Fruit fly (Drosophila melanogaster) whole organism, adult: ENCODE results near the gene Kap-alpha3.
A peak's percentile ranks its signal among the peaks of the same experiment; 100 is the strongest.

Experiments used
- CG11617 ChIP-seq: fragments of 200-800 bp; sonication (Bioruptor generic); optimal IDR thresholded peaks from 2 replicates; lab custom pipeline; 2017; ENCODE audit warnings: mild to moderate bottlenecking, missing biosample characterization, missing genetic modification reagents, missing genetic modification characterization
- CG12768 ChIP-seq: fragments of 200-800 bp; sonication (Bioruptor generic); optimal IDR thresholded peaks from 2 replicates; lab custom pipeline; 2017; ENCODE audit warnings: missing biosample characterization, missing genetic modification characterization, mild to moderate bottlenecking, moderate library complexity, missing genetic modification reagents
- CG14711 ChIP-seq: fragments of 200-800 bp; sonication (Bioruptor generic); optimal IDR thresholded peaks from 2 replicates; lab custom pipeline; 2018; ENCODE audit warnings: missing biosample characterization, mild to moderate bottlenecking, missing genetic modification characterization, moderate library complexity
- CG1620 ChIP-seq: fragments of 200-800 bp; sonication (Bioruptor generic); optimal IDR thresholded peaks from 2 replicates; lab custom pipeline; 2016; ENCODE audit warnings: missing biosample characterization, missing genetic modification characterization
- CG33017 ChIP-seq: fragments of 200-800 bp; sonication (Bioruptor generic); optimal IDR thresholded peaks from 2 replicates; lab custom pipeline; 2018; ENCODE audit warnings: missing biosample characterization, mild to moderate bottlenecking, missing genetic modification characterization, moderate library complexity
- CG5204 ChIP-seq: fragments of 200-800 bp; sonication (Bioruptor generic); optimal IDR thresholded peaks from 2 replicates; lab custom pipeline; 2016; ENCODE audit warnings: missing biosample characterization, missing genetic modification characterization
- CG7045 ChIP-seq: fragments of 200-800 bp; sonication (Bioruptor generic); optimal IDR thresholded peaks from 2 replicates; lab custom pipeline; 2017; ENCODE audit warnings: missing biosample characterization, mild to moderate bottlenecking, missing genetic modification characterization
- CG7101 ChIP-seq: fragments of 200-800 bp; sonication (Bioruptor generic); optimal IDR thresholded peaks from 2 replicates; lab custom pipeline; 2018; ENCODE audit warnings: missing biosample characterization, mild to moderate bottlenecking, missing genetic modification characterization, moderate library complexity
- Clk ChIP-seq: fragments of 200-800 bp; sonication (Bioruptor generic); optimal IDR thresholded peaks from 2 replicates; lab custom pipeline; 2017; ENCODE audit warnings: missing biosample characterization, missing genetic modification characterization
- Crg-1 ChIP-seq: fragments of 200-800 bp; sonication (Bioruptor generic); optimal IDR thresholded peaks from 2 replicates; lab custom pipeline; 2016; ENCODE audit warnings: missing biosample characterization, missing genetic modification characterization
- Hr96 ChIP-seq: fragments of 200-800 bp; sonication (Bioruptor generic); optimal IDR thresholded peaks from 2 replicates; lab custom pipeline; 2016; ENCODE audit warnings: missing biosample characterization, missing genetic modification characterization
- Mnt ChIP-seq: fragments of 200-800 bp; sonication (Bioruptor generic); optimal IDR thresholded peaks from 2 replicates; lab custom pipeline; 2016; ENCODE audit warnings: missing biosample characterization, mild to moderate bottlenecking, missing genetic modification characterization
- bab1 ChIP-seq: fragments of 200-800 bp; sonication (Bioruptor generic); optimal IDR thresholded peaks from 3 replicates; lab custom pipeline; 2019; ENCODE audit warnings: missing biosample characterization, mild to moderate bottlenecking, missing genetic modification characterization, moderate library complexity
- cic ChIP-seq: fragments of 200-800 bp; sonication (Bioruptor generic); optimal IDR thresholded peaks from 2 replicates; lab custom pipeline; 2017; ENCODE audit warnings: missing biosample characterization, mild to moderate bottlenecking, missing genetic modification characterization, moderate library complexity
- cnc ChIP-seq, 2 experiments: fragments of >200 bp; optimal IDR thresholded peaks; 2 replicates each; lab custom pipeline; 2017
- kay ChIP-seq: fragments of 200-800 bp; sonication (Bioruptor generic); peaks from one replicate; lab custom pipeline; 2016; ENCODE audit warnings: missing biosample characterization, missing genetic modification characterization, borderline replicate concordance
- ovo ChIP-seq: fragments of 200-800 bp; sonication (Bioruptor generic); optimal IDR thresholded peaks from 2 replicates; lab custom pipeline; 2016; ENCODE audit warnings: missing biosample characterization, missing genetic modification characterization
- pad ChIP-seq: fragments of 200-800 bp; sonication (Bioruptor generic); optimal IDR thresholded peaks from 3 replicates; lab custom pipeline; 2017; ENCODE audit warnings: missing biosample characterization, missing genetic modification characterization, mild to moderate bottlenecking, moderate library complexity, missing genetic modification reagents
- tj ChIP-seq: fragments of 200-800 bp; sonication (Bioruptor generic); optimal IDR thresholded peaks from 3 replicates; lab custom pipeline; 2017; ENCODE audit warnings: missing biosample characterization, mild to moderate bottlenecking, missing genetic modification characterization, moderate library complexity
- toe ChIP-seq: fragments of 200-800 bp; sonication (Bioruptor generic); optimal IDR thresholded peaks from 2 replicates; lab custom pipeline; 2016; ENCODE audit warnings: missing biosample characterization, missing genetic modification characterization

The Kap-alpha3 gene

DNA sequence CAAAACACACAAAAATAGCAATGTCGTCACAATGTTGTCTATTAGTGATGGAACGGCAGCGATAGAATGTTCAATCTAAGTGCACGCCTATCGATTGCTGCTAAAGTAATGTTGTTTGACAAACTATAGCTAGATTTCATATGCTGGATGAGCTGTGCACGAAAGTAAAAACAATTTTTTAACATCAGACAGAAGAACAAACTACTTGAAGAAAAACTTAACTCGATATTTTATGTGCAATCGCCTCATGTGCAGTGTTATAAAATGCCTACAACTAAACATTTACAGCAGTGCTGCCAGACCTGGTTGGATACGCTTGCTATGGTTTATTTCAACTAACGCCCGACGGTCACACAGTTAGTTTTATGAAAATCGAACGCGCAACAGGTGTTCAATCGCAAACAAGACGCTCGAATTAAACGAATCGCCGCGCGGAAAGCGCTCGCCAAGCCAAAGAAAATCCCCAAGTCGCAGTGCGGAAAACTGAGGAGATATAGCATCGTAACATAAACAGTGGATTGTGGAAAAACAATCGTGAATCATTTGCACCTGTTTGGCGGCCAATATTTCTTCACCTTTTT lies 13.5 kb upstream of the Kap-alpha3 start, which contains the start of the genes bocks and CG8312:
bocks (minus strand) TSS at position 51 of the 581 bp plus-strand sequence.
CG8312 (plus strand) TSS at position 358 of the 581 bp plus-strand sequence.
- no peak for TF ChIP-seq cnc (optimal IDR thresholded peaks at IDR 0.05; lab: Kevin White, UChicago)
- peak; percentile 65 for TF ChIP-seq CG14711 (tag; lab: Kevin White, UChicago)
- TF ChIP-seq CG11617 (GFP tag; lab: Kevin White, UChicago), result peak; percentile 43
- peak; percentile 59 for TF ChIP-seq toe (GFP tag; lab: Kevin White, UChicago)
- TF ChIP-seq CG1620 (GFP tag; lab: Kevin White, UChicago), result peak; percentile 67
- peak; percentile 82 for TF ChIP-seq Mnt (GFP tag; lab: Kevin White, UChicago)
- peak; percentile 59 for TF ChIP-seq tj (GFP tag; lab: Kevin White, UChicago)
- peak; percentile 55 for TF ChIP-seq CG12768
- TF ChIP-seq Crg-1 (GFP tag; lab: Kevin White, UChicago), result peak; percentile 88
- no peak for TF ChIP-seq kay (GFP tag; lab: Kevin White, UChicago)
- TF ChIP-seq CG33017 (tag; lab: Kevin White, UChicago), result peak; percentile 41
- TF ChIP-seq bab1, result peak; percentile 83
- TF ChIP-seq CG7101 (tag; lab: Kevin White, UChicago), result peak; percentile 61
- no peak for TF ChIP-seq Hr96
- TF ChIP-seq pad (GFP tag; lab: Kevin White, UChicago), result peak; percentile 61
- TF ChIP-seq CG5204, result no peak
- peak; percentile 38 for TF ChIP-seq ovo (GFP tag; lab: Kevin White, UChicago)
- peak; percentile 62 for TF ChIP-seq cic (GFP tag; lab: Kevin White, UChicago)
- peak; percentile 39 for TF ChIP-seq CG7045 (GFP tag; lab: Kevin White, UChicago)
- peak; percentile 38 for TF ChIP-seq Clk (GFP tag; lab: Kevin White, UChicago)

DNA sequence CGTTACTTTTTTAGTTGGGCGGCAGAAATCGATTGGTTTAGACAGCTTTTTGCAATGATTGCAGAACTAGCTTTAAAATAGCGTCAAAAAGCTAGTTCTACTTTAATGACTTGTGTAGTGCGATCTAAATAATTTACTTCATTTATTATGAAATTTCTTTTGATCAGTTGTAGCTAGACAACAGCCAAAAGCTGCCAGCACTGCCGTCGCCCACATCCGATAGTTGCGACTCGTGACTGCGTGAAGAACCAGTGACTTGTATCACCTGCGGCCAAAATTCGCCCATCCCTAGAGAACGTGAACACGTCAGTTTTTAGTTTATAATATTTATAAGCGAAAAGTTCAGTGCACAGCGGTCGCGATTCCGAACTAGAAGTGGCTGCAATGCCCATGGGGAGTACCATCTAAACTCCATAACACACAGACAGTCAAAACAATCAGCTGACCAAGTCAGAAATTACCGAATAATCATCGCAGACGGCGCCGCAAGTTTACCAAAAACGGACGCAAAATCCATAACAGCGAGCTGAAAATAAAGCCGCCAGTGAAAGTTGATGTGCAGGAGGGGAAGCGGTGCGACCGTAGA lies 9.2 kb upstream of the Kap-alpha3 start, which contains the start of gene P58IPK:
P58IPK (plus strand) TSS at position 280 of the 586 bp plus-strand sequence.
- TF ChIP-seq Hr96 (no peak), bab1 (peak; percentile 45), CG7045 (GFP tag; lab: Kevin White, UChicago) (peak; percentile 10), ovo (GFP tag; lab: Kevin White, UChicago) (no peak), CG14711 (tag; lab: Kevin White, UChicago) (peak; percentile 49), CG12768 (peak; percentile 14), pad (GFP tag; lab: Kevin White, UChicago) (peak; percentile 51), kay (GFP tag; lab: Kevin White, UChicago) (no peak), CG33017 (tag; lab: Kevin White, UChicago) (peak; percentile 15), Crg-1 (GFP tag; lab: Kevin White, UChicago) (no peak), CG7101 (tag; lab: Kevin White, UChicago) (peak; percentile 53), cic (GFP tag; lab: Kevin White, UChicago) (peak; percentile 46), Clk (GFP tag; lab: Kevin White, UChicago) (peak; percentile 31), tj (GFP tag; lab: Kevin White, UChicago) (peak; percentile 41), CG11617 (GFP tag; lab: Kevin White, UChicago) (peak; percentile 45), CG1620 (GFP tag; lab: Kevin White, UChicago) (peak; percentile 72), toe (GFP tag; lab: Kevin White, UChicago) (peak; percentile 86), CG5204 (no peak), cnc (optimal IDR thresholded peaks at IDR 0.05; lab: Kevin White, UChicago) (no peak), Mnt (GFP tag; lab: Kevin White, UChicago) (peak; percentile 77)

DNA sequence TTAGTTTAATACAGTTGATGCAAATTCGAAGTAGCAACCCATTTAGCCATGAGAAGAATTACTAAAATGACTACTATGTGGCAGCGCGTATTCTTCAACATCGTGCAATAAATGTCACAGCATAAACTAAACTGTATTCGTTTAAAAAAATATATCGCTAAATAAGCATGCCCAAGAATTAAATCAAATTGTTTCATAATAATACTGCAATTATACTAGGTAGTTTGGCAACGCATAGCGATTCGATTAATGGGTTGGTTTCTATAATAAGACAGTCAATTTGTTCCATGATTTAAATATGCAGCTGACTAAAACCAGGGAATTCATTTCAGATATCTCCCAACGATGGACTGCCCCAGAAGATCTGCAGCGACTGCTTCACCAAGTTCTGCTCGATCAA lies 5.6 kb upstream of the Kap-alpha3 start, which contains the start of gene CG33654:
CG33654 (minus strand) TSS at position 101 of the 400 bp plus-strand sequence.
- TF ChIP-seq CG14711 (tag; lab: Kevin White, UChicago), result no peak
- no peak for TF ChIP-seq Crg-1 (GFP tag; lab: Kevin White, UChicago)

DNA sequence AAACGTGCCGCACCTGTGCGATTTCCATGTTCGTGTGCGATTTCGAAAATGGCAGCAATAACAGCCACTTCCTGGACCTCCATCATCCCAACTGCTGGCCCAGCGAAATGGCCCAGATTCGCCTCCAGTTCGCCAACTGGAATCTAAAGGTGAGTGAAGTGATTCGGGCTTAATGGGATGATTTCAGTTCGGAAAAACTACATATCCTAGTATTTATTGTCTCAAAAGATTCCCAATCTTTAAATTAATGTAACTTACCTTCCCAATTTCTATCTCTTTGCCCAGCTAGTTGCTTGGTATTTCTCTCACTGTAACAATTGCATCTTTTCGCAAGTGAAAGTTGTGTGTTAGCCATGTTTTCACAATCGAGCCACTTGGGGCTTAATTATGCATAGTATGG lies 4.4 kb upstream of the Kap-alpha3 start:
- TF ChIP-seq CG12768, result no peak
- no peak for TF ChIP-seq CG14711 (tag; lab: Kevin White, UChicago)
- no peak for TF ChIP-seq ovo (GFP tag; lab: Kevin White, UChicago)
- no peak for TF ChIP-seq Clk (GFP tag; lab: Kevin White, UChicago)
- TF ChIP-seq CG7101 (tag; lab: Kevin White, UChicago), result no peak
- TF ChIP-seq pad (GFP tag; lab: Kevin White, UChicago), result no peak
- TF ChIP-seq cnc (optimal IDR thresholded peaks at IDR 0.05; lab: Kevin White, UChicago), result no peak
- no peak for TF ChIP-seq Crg-1 (GFP tag; lab: Kevin White, UChicago)
- TF ChIP-seq bab1, result no peak
- TF ChIP-seq tj (GFP tag; lab: Kevin White, UChicago), result no peak

DNA sequence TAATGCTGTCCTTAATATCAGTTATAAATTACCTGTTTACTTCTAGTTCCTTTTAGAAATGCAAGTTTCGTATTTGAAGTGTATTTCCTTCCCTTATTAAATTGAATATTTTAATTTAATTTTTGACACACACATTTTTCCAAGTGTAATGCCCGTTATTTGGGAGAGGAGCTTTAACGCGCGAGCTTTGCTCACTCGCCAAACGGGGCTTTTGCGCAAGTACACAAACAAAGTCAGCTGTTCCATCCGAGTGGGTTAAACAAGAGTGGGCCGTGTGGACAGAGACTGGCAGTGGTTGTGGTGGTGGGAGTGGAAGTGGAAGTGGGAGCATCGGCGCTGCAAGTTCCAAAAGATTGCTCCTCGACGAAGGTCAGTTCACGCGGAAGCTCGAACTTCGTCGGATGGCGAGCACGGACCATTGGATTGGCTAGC lies 3.6 kb upstream of the Kap-alpha3 start, which contains the start of gene CG8301:
CG8301 (plus strand) TSS at position 218 of the 432 bp plus-strand sequence.
- TF ChIP-seq tj (GFP tag; lab: Kevin White, UChicago) (peak; percentile 26), toe (GFP tag; lab: Kevin White, UChicago) (no peak), Mnt (GFP tag; lab: Kevin White, UChicago) (no peak), CG7101 (tag; lab: Kevin White, UChicago) (peak; percentile 25), CG33017 (tag; lab: Kevin White, UChicago) (peak; percentile 29), kay (GFP tag; lab: Kevin White, UChicago) (no peak), bab1 (peak; percentile 61), cic (GFP tag; lab: Kevin White, UChicago) (peak; percentile 6), CG1620 (GFP tag; lab: Kevin White, UChicago) (peak; percentile 0), Clk (GFP tag; lab: Kevin White, UChicago) (no peak), CG14711 (tag; lab: Kevin White, UChicago) (peak; percentile 6), CG11617 (GFP tag; lab: Kevin White, UChicago) (peak; percentile 26), ovo (GFP tag; lab: Kevin White, UChicago) (peak; percentile 97), pad (GFP tag; lab: Kevin White, UChicago) (no peak), Crg-1 (GFP tag; lab: Kevin White, UChicago) (no peak), CG12768 (peak; percentile 36), cnc (optimal IDR thresholded peaks at IDR 0.05; lab: Kevin White, UChicago) (no peak), Hr96 (no peak), CG7045 (GFP tag; lab: Kevin White, UChicago) (peak; percentile 22), CG5204 (no peak)
